Worm (Caenorhabditis elegans) whole organism, L4/young adult: ENCODE measurements around the gene K02E2.7.

Source experiments
- W03F9.2 ChIP-seq: fragments of 150-350 bp; optimal IDR thresholded peaks from 2 replicates; lab custom pipeline; 2014; ENCODE audit warnings: missing biosample characterization, missing genetic modification characterization
- dao-5 ChIP-seq: sonication (generic microtip); optimal IDR thresholded peaks from 2 replicates; lab custom pipeline; 2016; ENCODE audit warnings: missing genotype, missing genetic modification characterization, moderate library complexity, missing compliant biosample characterization
- him-1 ChIP-seq: sonication (generic microtip); optimal IDR thresholded peaks from 2 replicates; lab custom pipeline; 2016; ENCODE audit warnings: missing genotype, missing genetic modification reagents, missing genetic modification characterization, missing compliant biosample characterization

DNA sequence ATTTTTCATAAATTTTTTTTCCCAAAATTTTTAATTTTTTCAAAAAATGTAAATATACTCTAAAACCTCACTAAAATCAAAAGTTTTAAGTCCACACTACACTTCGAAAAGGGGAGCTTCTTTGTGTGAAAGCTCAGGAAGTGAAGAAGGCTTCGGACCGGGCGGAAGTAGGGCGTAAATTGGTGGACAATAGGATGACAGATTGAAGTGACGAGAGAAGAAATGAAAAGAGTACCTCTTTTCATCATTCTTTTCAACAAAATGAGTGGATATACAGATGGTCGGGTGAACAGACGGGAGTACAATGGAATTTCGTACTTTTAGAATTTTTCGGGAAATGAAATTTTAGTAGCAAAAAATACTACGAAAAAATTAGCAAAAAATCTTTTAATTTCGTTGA, 48.0 kb downstream of the K02E2.7 start:
- TF ChIP-seq him-1 (tag; lab: Kevin White, UChicago), result no peak
- TF ChIP-seq W03F9.2 (tag; lab: Kevin White, UChicago), result no peak
- no peak for TF ChIP-seq dao-5 (tag; lab: Kevin White, UChicago)
